Fruit fly (Drosophila melanogaster): ENCODE measurements around the gene CG18304.

Gene CG18304

DNA sequence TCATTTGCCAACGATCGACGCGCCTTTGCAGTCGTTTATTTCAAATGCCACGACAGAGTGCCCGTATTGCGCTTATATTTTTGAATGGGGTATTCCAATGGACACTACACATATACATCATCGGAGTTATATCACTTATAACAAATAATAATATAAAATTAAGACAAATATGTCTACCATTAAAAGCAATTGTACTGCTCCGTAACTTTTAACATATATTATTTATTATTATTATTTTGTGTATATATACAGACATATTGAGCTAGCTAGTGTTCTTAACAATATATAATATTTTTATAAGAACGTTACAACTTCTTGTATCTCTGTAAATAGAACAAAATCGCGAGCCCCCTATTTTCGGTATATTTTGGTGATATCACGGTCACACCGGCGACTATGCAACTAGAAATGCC, 21.4 kb upstream of the CG18304 start, which contains the start of the genes sip2 and Coprox (continued):
- TF ChIP-seq Ptx1 (GFP tag; IDR thresholded peaks at IDR 0.05) (peak; percentile 53; the same call in 1 of the 2 replicates), unpg (GFP tag; optimal IDR thresholded peaks at IDR 0.05) (peak; percentile 78), CG15514 (GFP tag; optimal IDR thresholded peaks at IDR 0.05) (peak; percentile 72), tll (GFP tag; optimal IDR thresholded peaks at IDR 0.05) (no peak), CG9437 (GFP tag; optimal IDR thresholded peaks at IDR 0.05) (peak; percentile 69), grn (GFP tag; optimal IDR thresholded peaks at IDR 0.05) (no peak), nerfin-1 (tag; optimal IDR thresholded peaks at IDR 0.05) (peak; percentile 69), ems (GFP tag; optimal IDR thresholded peaks at IDR 0.05) (no peak), ci (GFP tag; IDR thresholded peaks at IDR 0.05) (0 out of 3 replicates have a peak, but pooled peaks have one; percentile 45), CG30020 (tag; optimal IDR thresholded peaks at IDR 0.05) (peak; percentile 93), CG17186 (GFP tag; optimal IDR thresholded peaks at IDR 0.05) (no peak), CG8388 (GFP tag; optimal IDR thresholded peaks at IDR 0.05) (peak; percentile 59), CG8765 (GFP tag; IDR thresholded peaks at IDR 0.05) (no peak), CG10431 (GFP tag; optimal IDR thresholded peaks at IDR 0.05) (peak; percentile 75), repo (GFP tag; optimal IDR thresholded peaks at IDR 0.05) (no peak), dysf (GFP tag; IDR thresholded peaks at IDR 0.05) (peak; percentile 65), h (optimal IDR thresholded peaks at IDR 0.05) (no peak), al (GFP tag; IDR thresholded peaks at IDR 0.05) (peak; percentile 36; the same call in 1 of the 2 replicates), run (tag; optimal IDR thresholded peaks at IDR 0.05) (peak; percentile 7), CG12299 (tag; optimal IDR thresholded peaks at IDR 0.05) (peak; percentile 69), CG10267 (tag; optimal IDR thresholded peaks at IDR 0.05) (peak; percentile 78), CG17359 (tag; optimal IDR thresholded peaks at IDR 0.05) (peak; percentile 68), Six4 (GFP tag; optimal IDR thresholded peaks at IDR 0.05) (peak; percentile 33), knrl (GFP tag; IDR thresholded peaks at IDR 0.05; ENCODE audit: partially characterized antibody) (no peak), stwl (tag; optimal IDR thresholded peaks at IDR 0.05) (peak; percentile 57), fd3F (GFP tag; optimal IDR thresholded peaks at IDR 0.05) (peak; percentile 50), Pdp1 (GFP tag; optimal IDR thresholded peaks at IDR 0.05) (peak in 1 of 2 experiments; percentile 49), CG12659 (GFP tag; optimal IDR thresholded peaks at IDR 0.05) (peak; percentile 75), NfI (GFP tag; optimal IDR thresholded peaks at IDR 0.05) (peak; percentile 18), CG13123 (GFP tag; optimal IDR thresholded peaks at IDR 0.05) (peak; percentile 21), CG13424 (tag; optimal IDR thresholded peaks at IDR 0.05) (peak; percentile 84), Sox100B (GFP tag; optimal IDR thresholded peaks at IDR 0.05) (no peak), CG13296 (GFP tag; optimal IDR thresholded peaks at IDR 0.05) (peak; percentile 71), tna (GFP tag; IDR thresholded peaks at IDR 0.05; ENCODE audit: partially characterized antibody) (no peak), CG7839 (tag; optimal IDR thresholded peaks at IDR 0.05) (peak; percentile 78), CG4820 (GFP tag; optimal IDR thresholded peaks at IDR 0.05) (peak; percentile 27), Ssrp (tag; optimal IDR thresholded peaks at IDR 0.05) (peak; percentile 73), salm (tag; optimal IDR thresholded peaks at IDR 0.05) (peak; percentile 37), CG14710 (tag; optimal IDR thresholded peaks at IDR 0.05) (peak; percentile 89), Usf (GFP tag; optimal IDR thresholded peaks at IDR 0.05) (peak; percentile 29), CG18599 (GFP tag; optimal IDR thresholded peaks at IDR 0.05) (peak; percentile 75), CG6683 (GFP tag; optimal IDR thresholded peaks at IDR 0.05) (peak; percentile 36), Dek (tag; optimal IDR thresholded peaks at IDR 0.05) (peak; percentile 74), CG1647 (GFP tag; optimal IDR thresholded peaks at IDR 0.05) (no peak), dpn (GFP tag; optimal IDR thresholded peaks at IDR 0.05) (peak in 1 of 2 experiments; percentile 71), CG7271 (tag; optimal IDR thresholded peaks at IDR 0.05) (peak; percentile 62), amos (GFP tag; IDR thresholded peaks at IDR 0.05; ENCODE audit: partially characterized antibody) (no peak; the same call in 1 of the 2 replicates), CG11695 (GFP tag; IDR thresholded peaks at IDR 0.05) (peak; percentile 27; the same call in 1 of the 3 replicates)
